Fruit fly (Drosophila melanogaster) whole organism, prepupa: ENCODE data around the gene CG13075.

ENCODE experiments used
- Blimp-1 ChIP-seq: fragments of 200-800 bp; sonication (Bioruptor generic); optimal IDR thresholded peaks from 3 replicates; lab custom pipeline; 2017; ENCODE audit warnings: missing biosample characterization, missing genetic modification characterization, mild to moderate bottlenecking, moderate library complexity, missing genetic modification reagents
- CG10631 ChIP-seq: fragments of 200-800 bp; sonication (Bioruptor generic); optimal IDR thresholded peaks from 2 replicates; lab custom pipeline; 2016; ENCODE audit warnings: missing biosample characterization, missing genetic modification characterization
- CG10669 ChIP-seq: fragments of 200-800 bp; sonication (Bioruptor generic); optimal IDR thresholded peaks from 3 replicates; lab custom pipeline; 2018; ENCODE audit warnings: missing biosample characterization, mild to moderate bottlenecking, missing genetic modification characterization, moderate library complexity
- CG11294 ChIP-seq: fragments of 200-800 bp; sonication (Bioruptor generic); IDR thresholded peaks from 2 replicates; pipeline ENCODE4 v1.3.6; 2022; ENCODE audit warnings: missing biosample characterization, missing genetic modification characterization
- CG11762 ChIP-seq: fragments of 200-800 bp; sonication (Bioruptor generic); optimal IDR thresholded peaks from 3 replicates; lab custom pipeline; 2016; ENCODE audit warnings: missing biosample characterization, missing genetic modification characterization; ENCODE audit not compliant: insufficient read depth
- CG11902 ChIP-seq: fragments of 200-800 bp; sonication (Bioruptor generic); optimal IDR thresholded peaks from 3 replicates; lab custom pipeline; 2016; ENCODE audit warnings: missing biosample characterization, missing genetic modification characterization
- CG15336 ChIP-seq: fragments of 200-800 bp; sonication (Bioruptor generic); IDR thresholded peaks from 2 replicates; pipeline ENCODE4 v1.3.6; 2022; ENCODE audit warnings: missing biosample characterization, missing genetic modification characterization
- CG1621 ChIP-seq: fragments of 200-800 bp; sonication (Bioruptor generic); optimal IDR thresholded peaks from 3 replicates; lab custom pipeline; 2018; ENCODE audit warnings: missing biosample characterization, mild to moderate bottlenecking, missing genetic modification characterization
- CG16779 ChIP-seq: fragments of 200-800 bp; sonication (Bioruptor generic); optimal IDR thresholded peaks from 3 replicates; lab custom pipeline; 2017; ENCODE audit warnings: missing biosample characterization, mild to moderate bottlenecking, missing genetic modification characterization
- CG3032 ChIP-seq: fragments of 200-800 bp; optimal IDR thresholded peaks from 2 replicates; lab custom pipeline; 2019; ENCODE audit warnings: missing biosample characterization, mild to moderate bottlenecking, missing genetic modification characterization, moderate library complexity
- CG32006 ChIP-seq: fragments of 200-800 bp; sonication (Bioruptor generic); optimal IDR thresholded peaks from 3 replicates; lab custom pipeline; 2017; ENCODE audit warnings: missing biosample characterization, mild to moderate bottlenecking, missing genetic modification characterization
- CG3919 ChIP-seq: fragments of 200-800 bp; sonication (Bioruptor generic); optimal IDR thresholded peaks from 3 replicates; lab custom pipeline; 2016; ENCODE audit warnings: missing biosample characterization, missing genetic modification characterization
- CG4318 ChIP-seq: fragments of 200-800 bp; sonication (Bioruptor generic); optimal IDR thresholded peaks from 3 replicates; lab custom pipeline; 2017; ENCODE audit warnings: missing biosample characterization, mild to moderate bottlenecking, missing genetic modification characterization
- CG6163 ChIP-seq: fragments of 200-800 bp; sonication (Bioruptor generic); IDR thresholded peaks from 3 replicates; pipeline ENCODE4 v1.3.6; 2022; ENCODE audit warnings: missing biosample characterization, missing genetic modification characterization
- CG6276 ChIP-seq: fragments of 200-800 bp; sonication (Bioruptor generic); optimal IDR thresholded peaks from 2 replicates; lab custom pipeline; 2017; ENCODE audit warnings: missing biosample characterization, mild to moderate bottlenecking, missing genetic modification characterization
- CG6792 ChIP-seq: fragments of 200-800 bp; sonication (Bioruptor generic); optimal IDR thresholded peaks from 3 replicates; lab custom pipeline; 2016; ENCODE audit warnings: missing biosample characterization, missing genetic modification characterization
- CG8319 ChIP-seq: fragments of 200-800 bp; sonication (Bioruptor generic); optimal IDR thresholded peaks from 3 replicates; lab custom pipeline; 2016; ENCODE audit warnings: missing biosample characterization, missing genetic modification characterization
- CG8632 ChIP-seq: fragments of 200-800 bp; sonication (Bioruptor generic); optimal IDR thresholded peaks from 3 replicates; lab custom pipeline; 2016; ENCODE audit warnings: missing biosample characterization, missing genetic modification characterization
- CG9139 ChIP-seq: fragments of 200-800 bp; sonication (Bioruptor generic); optimal IDR thresholded peaks from 3 replicates; lab custom pipeline; 2017; ENCODE audit warnings: missing biosample characterization, mild to moderate bottlenecking, missing genetic modification characterization
- Eip75B ChIP-seq: fragments of 200-800 bp; sonication (Bioruptor generic); optimal IDR thresholded peaks from 3 replicates; lab custom pipeline; 2016; ENCODE audit warnings: missing biosample characterization, missing genetic modification characterization
- Eip78C ChIP-seq: fragments of 200-800 bp; sonication (Bioruptor generic); peaks from one replicate; lab custom pipeline; 2016; ENCODE audit warnings: missing biosample characterization, missing genetic modification characterization
- Eip93F ChIP-seq: fragments of 200-800 bp; sonication (Bioruptor generic); optimal IDR thresholded peaks from 2 replicates; lab custom pipeline; 2016; ENCODE audit warnings: missing biosample characterization, mild to moderate bottlenecking, missing genetic modification characterization
- Ets21C ChIP-seq: fragments of 200-800 bp; sonication (Bioruptor generic); optimal IDR thresholded peaks from 3 replicates; lab custom pipeline; 2016; ENCODE audit warnings: missing biosample characterization, missing genetic modification characterization
- Ets96B ChIP-seq: fragments of 200-800 bp; optimal IDR thresholded peaks from 2 replicates; lab custom pipeline; 2019; ENCODE audit warnings: missing biosample characterization, mild to moderate bottlenecking, missing genetic modification characterization, moderate library complexity
- Gug ChIP-seq: fragments of 200-800 bp; sonication (Bioruptor generic); IDR thresholded peaks from 2 replicates; pipeline ENCODE4 v1.3.6; 2022; ENCODE audit warnings: missing biosample characterization, missing genetic modification characterization
- Hr38 ChIP-seq: sonication (Bioruptor generic); optimal IDR thresholded peaks from 2 replicates; lab custom pipeline; 2016; ENCODE audit warnings: missing biosample characterization, missing genetic modification characterization
- Hr39 ChIP-seq: fragments of 200-800 bp; sonication (Bioruptor generic); optimal IDR thresholded peaks from 2 replicates; lab custom pipeline; 2016; ENCODE audit warnings: missing biosample characterization, missing genetic modification characterization
- Hr4 ChIP-seq: fragments of 200-800 bp; sonication (Bioruptor generic); optimal IDR thresholded peaks from 3 replicates; lab custom pipeline; 2016; ENCODE audit warnings: missing biosample characterization, missing genetic modification characterization
- Lpt ChIP-seq: fragments of 200-800 bp; sonication (Bioruptor generic); optimal IDR thresholded peaks from 3 replicates; lab custom pipeline; 2016; ENCODE audit warnings: missing biosample characterization, missing genetic modification characterization
- Met ChIP-seq: fragments of 200-800 bp; sonication (Bioruptor generic); optimal IDR thresholded peaks from 3 replicates; lab custom pipeline; 2016; ENCODE audit warnings: missing biosample characterization, missing genetic modification characterization
- OdsH ChIP-seq: fragments of 200-800 bp; sonication (Bioruptor generic); optimal IDR thresholded peaks from 3 replicates; lab custom pipeline; 2016; ENCODE audit warnings: missing biosample characterization, missing genetic modification characterization
- Smox ChIP-seq: fragments of 200-800 bp; sonication (Bioruptor generic); optimal IDR thresholded peaks from 3 replicates; lab custom pipeline; 2016; ENCODE audit warnings: missing biosample characterization, missing genetic modification characterization
- Sox102F ChIP-seq: fragments of 200-800 bp; sonication (Bioruptor generic); optimal IDR thresholded peaks from 2 replicates; lab custom pipeline; 2016; ENCODE audit warnings: missing biosample characterization, mild to moderate bottlenecking, missing genetic modification characterization
- Sox15 ChIP-seq: fragments of 200-800 bp; sonication (Bioruptor generic); optimal IDR thresholded peaks from 3 replicates; lab custom pipeline; 2016; ENCODE audit warnings: missing biosample characterization, missing genetic modification characterization
- achi ChIP-seq: fragments of 200-800 bp; sonication (Bioruptor generic); optimal IDR thresholded peaks from 3 replicates; lab custom pipeline; 2016; ENCODE audit warnings: missing biosample characterization, missing genetic modification characterization
- acj6 ChIP-seq: fragments of 200-800 bp; sonication (Bioruptor generic); optimal IDR thresholded peaks from 3 replicates; lab custom pipeline; 2016; ENCODE audit warnings: missing biosample characterization, missing genetic modification characterization
- cyc ChIP-seq: fragments of 200-800 bp; sonication (Bioruptor generic); optimal IDR thresholded peaks from 3 replicates; lab custom pipeline; 2016; ENCODE audit warnings: missing biosample characterization, missing genetic modification characterization
- dac ChIP-seq: fragments of 200-800 bp; sonication (Bioruptor generic); optimal IDR thresholded peaks from 2 replicates; lab custom pipeline; 2017; ENCODE audit warnings: missing biosample characterization, mild to moderate bottlenecking, missing genetic modification characterization
- dsx ChIP-seq: fragments of 200-800 bp; optimal IDR thresholded peaks from 3 replicates; lab custom pipeline; 2019; ENCODE audit warnings: missing biosample characterization, mild to moderate bottlenecking, missing genetic modification characterization, moderate library complexity; ENCODE audit not compliant: poor library complexity, severe bottlenecking
- eg ChIP-seq: fragments of 200-800 bp; sonication (Bioruptor generic); IDR thresholded peaks from 3 replicates; pipeline ENCODE4 v1.3.6; 2022; ENCODE audit warnings: missing biosample characterization, missing genetic modification characterization
- esn ChIP-seq: fragments of 200-800 bp; sonication (Bioruptor generic); optimal IDR thresholded peaks from 2 replicates; lab custom pipeline; 2016; ENCODE audit warnings: missing biosample characterization, mild to moderate bottlenecking, missing genetic modification characterization, moderate library complexity
- fd59A ChIP-seq: fragments of 200-800 bp; sonication (Bioruptor generic); optimal IDR thresholded peaks from 2 replicates; lab custom pipeline; 2017; ENCODE audit warnings: missing biosample characterization, mild to moderate bottlenecking, missing genetic modification characterization, missing genetic modification reagents
- fd85E ChIP-seq: fragments of 200-800 bp; sonication (Bioruptor generic); optimal IDR thresholded peaks from 3 replicates; lab custom pipeline; 2016; ENCODE audit warnings: missing biosample characterization, missing genetic modification characterization
- fkh ChIP-seq: fragments of 200-800 bp; sonication (Bioruptor generic); optimal IDR thresholded peaks from 3 replicates; lab custom pipeline; 2017; ENCODE audit warnings: missing biosample characterization, mild to moderate bottlenecking, missing genetic modification characterization, moderate library complexity
- lz ChIP-seq: fragments of 200-800 bp; sonication (Bioruptor generic); optimal IDR thresholded peaks from 3 replicates; lab custom pipeline; 2016; ENCODE audit warnings: missing biosample characterization, missing genetic modification characterization
- pdm3 ChIP-seq: fragments of 200-800 bp; sonication (Bioruptor generic); optimal IDR thresholded peaks from 3 replicates; lab custom pipeline; 2016; ENCODE audit warnings: missing biosample characterization, missing genetic modification characterization
- salr ChIP-seq, 2 experiments: fragments of 200-800 bp; sonication (Bioruptor generic); optimal IDR thresholded peaks; 3 replicates each; lab custom pipeline; 2016 to 2018; ENCODE audit warnings: missing biosample characterization in 2 of 2, missing genetic modification characterization in 2 of 2, mild to moderate bottlenecking in 1 of 2
- spab ChIP-seq: fragments of 200-800 bp; sonication (Bioruptor generic); optimal IDR thresholded peaks from 2 replicates; lab custom pipeline; 2017; ENCODE audit warnings: missing biosample characterization, mild to moderate bottlenecking, missing genetic modification characterization, missing genetic modification reagents
- ss ChIP-seq, 2 experiments: fragments of 200-800 bp; sonication (Bioruptor generic); optimal IDR thresholded peaks; 2 replicates in 1 of 2; 3 replicates in 1 of 2; lab custom pipeline; 2017 to 2018; ENCODE audit warnings: mild to moderate bottlenecking in 2 of 2, missing biosample characterization in 2 of 2, missing genetic modification characterization in 2 of 2, moderate library complexity in 1 of 2
- svp ChIP-seq: fragments of 200-800 bp; sonication (Bioruptor generic); peaks from one replicate; lab custom pipeline; 2016; ENCODE audit warnings: missing biosample characterization, missing genetic modification characterization
- topi ChIP-seq: fragments of 200-800 bp; sonication (Bioruptor generic); optimal IDR thresholded peaks from 3 replicates; lab custom pipeline; 2016; ENCODE audit warnings: missing biosample characterization, missing genetic modification characterization
- vri ChIP-seq: fragments of 200-800 bp; sonication (Bioruptor generic); optimal IDR thresholded peaks from 3 replicates; lab custom pipeline; 2016; ENCODE audit warnings: missing biosample characterization, mild to moderate bottlenecking, missing genetic modification characterization

Gene CG13075

dm6 chr3L:16048086-16048485 lies 35.7 kb upstream of the CG13075 start:
- TF ChIP-seq svp (GFP tag; lab: Kevin White, UChicago) (peak; percentile 88), Lpt (GFP tag; lab: Kevin White, UChicago) (peak; percentile 46), Gug (GFP tag; lab: Robert Waterston, UW) (peak; percentile 34; the same call in 1 of the 2 replicates), CG10669 (GFP tag; lab: Kevin White, UChicago) (peak; percentile 71), CG3032 (tag; lab: Kevin White, UChicago) (peak; percentile 67), Ets96B (tag; lab: Kevin White, UChicago) (peak; percentile 65), CG15336 (GFP tag; lab: Robert Waterston, UW) (peak; percentile 74), Hr39 (peak; percentile 80), cyc (GFP tag; lab: Kevin White, UChicago) (peak; percentile 76), Ets21C (peak; percentile 67), CG9139 (GFP tag; lab: Kevin White, UChicago) (peak; percentile 62), Eip93F (GFP tag; lab: Kevin White, UChicago) (peak; percentile 13), CG11294 (GFP tag; lab: Robert Waterston, UW) (peak; percentile 45; the same call in 1 of the 2 replicates), salr (GFP tag; optimal IDR thresholded peaks at IDR 0.05; lab: Kevin White, UChicago) (peak; percentile 50 to 77), CG11902 (GFP tag; lab: Kevin White, UChicago) (peak; percentile 55), Blimp-1 (peak; percentile 41), Sox15 (GFP tag; lab: Kevin White, UChicago) (peak; percentile 48), vri (GFP tag; lab: Kevin White, UChicago) (peak; percentile 33), Smox (GFP tag; lab: Kevin White, UChicago) (peak; percentile 65), ss (GFP tag; optimal IDR thresholded peaks at IDR 0.05; lab: Kevin White, UChicago) (peak; percentile 45 to 80), topi (GFP tag; lab: Kevin White, UChicago) (peak; percentile 83), CG10631 (GFP tag; lab: Kevin White, UChicago) (peak; percentile 55), CG11762 (GFP tag; lab: Kevin White, UChicago) (peak; percentile 39), Met (GFP tag; lab: Kevin White, UChicago) (peak; percentile 83), esn (GFP tag; lab: Kevin White, UChicago) (peak; percentile 80), CG16779 (tag; lab: Kevin White, UChicago) (peak; percentile 16), dsx (GFP tag; lab: Kevin White, UChicago) (no peak), CG6163 (GFP tag; lab: Robert Waterston, UW) (peak; percentile 81), fkh (peak; percentile 14), Hr4 (GFP tag; lab: Kevin White, UChicago) (peak; percentile 52), CG32006 (GFP tag; lab: Kevin White, UChicago) (peak; percentile 64), lz (GFP tag; lab: Kevin White, UChicago) (peak; percentile 75), CG1621 (tag; lab: Kevin White, UChicago) (peak; percentile 74), Hr38 (GFP tag; lab: Kevin White, UChicago) (no peak), achi (GFP tag; lab: Kevin White, UChicago) (peak; percentile 51), Sox102F (GFP tag; lab: Kevin White, UChicago) (peak; percentile 81), spab (GFP tag; lab: Kevin White, UChicago) (peak; percentile 66), CG4318 (GFP tag; lab: Kevin White, UChicago) (no peak), Eip78C (GFP tag; lab: Kevin White, UChicago) (peak; percentile 91), CG3919 (GFP tag; lab: Kevin White, UChicago) (peak; percentile 73), acj6 (GFP tag; lab: Kevin White, UChicago) (peak; percentile 69), fd85E (GFP tag; lab: Kevin White, UChicago) (no peak), eg (peak; percentile 77), CG8632 (peak; percentile 62), dac (GFP tag; lab: Kevin White, UChicago) (no peak), pdm3 (peak; percentile 80), CG6792 (GFP tag; lab: Kevin White, UChicago) (peak; percentile 59), Eip75B (GFP tag; lab: Kevin White, UChicago) (peak; percentile 61), CG6276 (GFP tag; lab: Kevin White, UChicago) (peak; percentile 50), CG8319 (peak; percentile 52), OdsH (GFP tag; lab: Kevin White, UChicago) (peak; percentile 60), fd59A (GFP tag; lab: Kevin White, UChicago) (peak; percentile 59)
